Fruit fly (Drosophila melanogaster) whole organism, embryonic: ENCODE results near the gene Srg3.

ENCODE experiments used
- Atf6 ChIP-seq: fragments of 200-800 bp; sonication (Bioruptor generic); IDR thresholded peaks from 2 replicates; pipeline ENCODE4 v1.3.6; 2022; ENCODE audit warnings: missing biosample characterization, missing genetic modification characterization
- CG15479 ChIP-seq: fragments of 200-800 bp; sonication (Bioruptor generic); optimal IDR thresholded peaks from 3 replicates; lab custom pipeline; 2019; ENCODE audit warnings: missing biosample characterization, mild to moderate bottlenecking, missing genetic modification characterization, moderate library complexity
- CG16813 ChIP-seq: fragments of 200-800 bp; sonication (Bioruptor generic); IDR thresholded peaks from 3 replicates; pipeline ENCODE4 v1.3.6; 2022; ENCODE audit warnings: missing biosample characterization, missing genetic modification characterization; ENCODE audit not compliant: partially characterized antibody
- CG17359 ChIP-seq: fragments of 200-800 bp; sonication (Bioruptor generic); optimal IDR thresholded peaks from 3 replicates; lab custom pipeline; 2018; ENCODE audit warnings: missing biosample characterization, mild to moderate bottlenecking, missing genetic modification characterization, moderate library complexity
- CG1792 ChIP-seq: fragments of 200-800 bp; sonication (Bioruptor generic); optimal IDR thresholded peaks from 2 replicates; lab custom pipeline; 2016; ENCODE audit warnings: missing biosample characterization, missing genetic modification characterization
- CG18619 ChIP-seq: fragments of 200-800 bp; sonication (Bioruptor generic); optimal IDR thresholded peaks from 3 replicates; lab custom pipeline; 2017; ENCODE audit warnings: missing biosample characterization, mild to moderate bottlenecking, missing genetic modification characterization
- CG30020 ChIP-seq: fragments of 200-800 bp; optimal IDR thresholded peaks from 2 replicates; lab custom pipeline; 2019; ENCODE audit warnings: missing biosample characterization, mild to moderate bottlenecking, missing genetic modification characterization, moderate library complexity
- CG3065 ChIP-seq: fragments of 200-800 bp; sonication (Bioruptor generic); optimal IDR thresholded peaks from 2 replicates; lab custom pipeline; 2016; ENCODE audit warnings: missing biosample characterization, missing genetic modification characterization
- CG32767 ChIP-seq: fragments of 200-800 bp; sonication (Bioruptor generic); IDR thresholded peaks from 2 replicates; pipeline ENCODE4 v1.3.6; 2022; ENCODE audit warnings: missing biosample characterization, missing genetic modification characterization
- CG33557 ChIP-seq: fragments of 200-800 bp; sonication (Bioruptor generic); optimal IDR thresholded peaks from 2 replicates; lab custom pipeline; 2019; ENCODE audit warnings: missing biosample characterization, mild to moderate bottlenecking, missing genetic modification characterization, moderate library complexity
- CG3407 ChIP-seq: fragments of 200-800 bp; sonication (Bioruptor generic); optimal IDR thresholded peaks from 2 replicates; lab custom pipeline; 2018; ENCODE audit warnings: missing biosample characterization, mild to moderate bottlenecking, missing genetic modification characterization
- CG34224 ChIP-seq: fragments of 200-800 bp; sonication (Bioruptor generic); IDR thresholded peaks from 3 replicates; pipeline ENCODE4 v1.3.6; 2022; ENCODE audit warnings: missing biosample characterization, missing genetic modification characterization; ENCODE audit not compliant: partially characterized antibody
- CG3838 ChIP-seq: fragments of 200-800 bp; sonication (Bioruptor generic); optimal IDR thresholded peaks from 3 replicates; lab custom pipeline; 2016; ENCODE audit warnings: missing biosample characterization, missing genetic modification characterization
- CG4424 ChIP-seq: fragments of 200-800 bp; sonication (Bioruptor generic); optimal IDR thresholded peaks from 3 replicates; lab custom pipeline; 2016; ENCODE audit warnings: missing biosample characterization, missing genetic modification characterization
- CG4617 ChIP-seq: fragments of 200-800 bp; sonication (Bioruptor generic); optimal IDR thresholded peaks from 3 replicates; lab custom pipeline; 2016; ENCODE audit warnings: missing biosample characterization, missing genetic modification characterization, borderline replicate concordance
- CG6813 ChIP-seq: fragments of 200-800 bp; sonication (Bioruptor generic); optimal IDR thresholded peaks from 2 replicates; lab custom pipeline; 2017; ENCODE audit warnings: missing biosample characterization, missing genetic modification characterization, mild to moderate bottlenecking, moderate library complexity, missing genetic modification reagents
- CG7987 ChIP-seq: fragments of 200-800 bp; sonication (Bioruptor generic); optimal IDR thresholded peaks from 2 replicates; lab custom pipeline; 2018; ENCODE audit warnings: missing biosample characterization, mild to moderate bottlenecking, missing genetic modification characterization, moderate library complexity
- CG8765 ChIP-seq: fragments of 200-800 bp; sonication (Bioruptor generic); IDR thresholded peaks from 2 replicates; pipeline ENCODE4 v1.3.6; 2022; ENCODE audit warnings: missing biosample characterization, missing genetic modification characterization
- CG9609 ChIP-seq: fragments of 200-800 bp; sonication (Bioruptor generic); optimal IDR thresholded peaks from 3 replicates; lab custom pipeline; 2016; ENCODE audit warnings: missing biosample characterization, missing genetic modification characterization
- Dp ChIP-seq: fragments of 200-800 bp; sonication (Bioruptor generic); optimal IDR thresholded peaks from 2 replicates; lab custom pipeline; 2018; ENCODE audit warnings: missing biosample characterization, mild to moderate bottlenecking, missing genetic modification characterization, moderate library complexity
- ERR ChIP-seq: fragments of 200-800 bp; sonication (Bioruptor generic); optimal IDR thresholded peaks from 2 replicates; lab custom pipeline; 2016; ENCODE audit warnings: missing biosample characterization, missing genetic modification characterization
- Elba2 ChIP-seq: fragments of 200-800 bp; sonication (Bioruptor generic); optimal IDR thresholded peaks from 3 replicates; lab custom pipeline; 2016; ENCODE audit warnings: missing biosample characterization, missing genetic modification characterization
- HLH54F ChIP-seq: fragments of 200-800 bp; sonication (Bioruptor generic); optimal IDR thresholded peaks from 3 replicates; lab custom pipeline; 2016; ENCODE audit warnings: missing biosample characterization, missing genetic modification characterization
- HLHmδ ChIP-seq: fragments of 200-800 bp; sonication (Bioruptor generic); optimal IDR thresholded peaks from 2 replicates; lab custom pipeline; 2018; ENCODE audit warnings: missing biosample characterization, mild to moderate bottlenecking, missing genetic modification characterization, moderate library complexity
- NC2β ChIP-seq: fragments of 200-800 bp; sonication (Bioruptor generic); optimal IDR thresholded peaks from 2 replicates; lab custom pipeline; 2016; ENCODE audit warnings: missing biosample characterization, missing genetic modification characterization
- NK7.1 ChIP-seq: fragments of 200-800 bp; sonication (Bioruptor generic); optimal IDR thresholded peaks from 3 replicates; lab custom pipeline; 2016; ENCODE audit warnings: missing biosample characterization, missing genetic modification characterization
- Optix ChIP-seq: fragments of 200-800 bp; sonication (Bioruptor generic); IDR thresholded peaks from 3 replicates; pipeline ENCODE4 v1.3.6; 2022; ENCODE audit warnings: missing biosample characterization, missing genetic modification characterization
- Ptx1 ChIP-seq: fragments of 200-800 bp; sonication (Bioruptor generic); IDR thresholded peaks from 2 replicates; pipeline ENCODE4 v1.3.6; 2022; ENCODE audit warnings: missing biosample characterization, missing genetic modification characterization
- Side ChIP-seq: fragments of 200-800 bp; sonication (Bioruptor generic); optimal IDR thresholded peaks from 2 replicates; lab custom pipeline; 2016; ENCODE audit warnings: missing biosample characterization, missing genetic modification characterization
- Sox102F ChIP-seq: fragments of 200-800 bp; sonication (Bioruptor generic); optimal IDR thresholded peaks from 2 replicates; lab custom pipeline; 2018; ENCODE audit warnings: missing biosample characterization, mild to moderate bottlenecking, missing genetic modification characterization, moderate library complexity
- Taf1 ChIP-seq: fragments of 200-800 bp; sonication (Bioruptor generic); IDR thresholded peaks from 2 replicates; pipeline ENCODE4 v1.3.6; 2022; ENCODE audit warnings: missing biosample characterization, missing genetic modification characterization
- Tbp ChIP-seq: fragments of >200 bp; optimal IDR thresholded peaks from 2 replicates; lab custom pipeline; 2018; ENCODE audit warnings: missing biosample characterization, missing genetic modification characterization
- ac ChIP-seq: fragments of 200-800 bp; sonication (Bioruptor generic); optimal IDR thresholded peaks from 3 replicates; lab custom pipeline; 2017; ENCODE audit warnings: missing biosample characterization, mild to moderate bottlenecking, missing genetic modification characterization
- ase ChIP-seq: fragments of 200-800 bp; sonication (Bioruptor generic); IDR thresholded peaks from 3 replicates; pipeline ENCODE4 v1.3.6; 2022; ENCODE audit warnings: missing biosample characterization, missing genetic modification characterization
- bigmax ChIP-seq: fragments of 200-800 bp; sonication (Bioruptor generic); optimal IDR thresholded peaks from 2 replicates; lab custom pipeline; 2018; ENCODE audit warnings: missing biosample characterization, mild to moderate bottlenecking, missing genetic modification characterization
- dmrt99B ChIP-seq: fragments of 200-800 bp; sonication (Bioruptor generic); optimal IDR thresholded peaks from 2 replicates; lab custom pipeline; 2018; ENCODE audit warnings: missing biosample characterization, mild to moderate bottlenecking, missing genetic modification characterization, moderate library complexity
- ems ChIP-seq: fragments of 200-800 bp; sonication (Bioruptor generic); optimal IDR thresholded peaks from 3 replicates; lab custom pipeline; 2016; ENCODE audit warnings: missing biosample characterization, missing genetic modification characterization
- eyg ChIP-seq: fragments of 200-800 bp; sonication (Bioruptor generic); optimal IDR thresholded peaks from 3 replicates; lab custom pipeline; 2016; ENCODE audit warnings: missing biosample characterization, missing genetic modification characterization
- fd64A ChIP-seq: fragments of 200-800 bp; sonication (Bioruptor generic); optimal IDR thresholded peaks from 3 replicates; lab custom pipeline; 2018; ENCODE audit warnings: missing biosample characterization, mild to moderate bottlenecking, missing genetic modification characterization
- fru ChIP-seq: fragments of >200 bp; optimal IDR thresholded peaks from 2 replicates; lab custom pipeline; 2017
- klu ChIP-seq: fragments of 200-800 bp; sonication (Bioruptor generic); IDR thresholded peaks from 2 replicates; pipeline ENCODE4 v1.3.6; 2022; ENCODE audit warnings: missing biosample characterization, missing genetic modification characterization
- nerfin-1 ChIP-seq: fragments of 200-800 bp; sonication (Bioruptor generic); optimal IDR thresholded peaks from 3 replicates; lab custom pipeline; 2019; ENCODE audit warnings: missing biosample characterization, mild to moderate bottlenecking, missing genetic modification characterization, moderate library complexity
- nmo ChIP-seq: fragments of 200-800 bp; sonication (Bioruptor generic); optimal IDR thresholded peaks from 2 replicates; lab custom pipeline; 2018; ENCODE audit warnings: missing biosample characterization, mild to moderate bottlenecking, missing genetic modification characterization, moderate library complexity
- pfk ChIP-seq: fragments of 200-800 bp; sonication (Bioruptor generic); optimal IDR thresholded peaks from 2 replicates; lab custom pipeline; 2018; ENCODE audit warnings: missing biosample characterization, mild to moderate bottlenecking, missing genetic modification characterization, moderate library complexity
- pita ChIP-seq: fragments of 200-800 bp; sonication (Bioruptor generic); optimal IDR thresholded peaks from 2 replicates; lab custom pipeline; 2017; ENCODE audit warnings: missing biosample characterization, mild to moderate bottlenecking, missing genetic modification characterization
- slp2 ChIP-seq: fragments of 200-800 bp; sonication (Bioruptor generic); optimal IDR thresholded peaks from 2 replicates; lab custom pipeline; 2016; ENCODE audit warnings: missing biosample characterization, missing genetic modification characterization
- twi ChIP-seq: fragments of 200-800 bp; optimal IDR thresholded peaks from 2 replicates; lab custom pipeline; 2019; ENCODE audit warnings: missing biosample characterization, mild to moderate bottlenecking, missing genetic modification characterization, moderate library complexity
- unpg ChIP-seq: fragments of 200-800 bp; sonication (Bioruptor generic); optimal IDR thresholded peaks from 3 replicates; lab custom pipeline; 2018; ENCODE audit warnings: missing biosample characterization, mild to moderate bottlenecking, missing genetic modification characterization, moderate library complexity
- zf30C ChIP-seq: fragments of 200-800 bp; sonication (Bioruptor generic); optimal IDR thresholded peaks from 3 replicates; lab custom pipeline; 2018; ENCODE audit warnings: missing biosample characterization, mild to moderate bottlenecking, missing genetic modification characterization

Srg3 gene

DNA sequence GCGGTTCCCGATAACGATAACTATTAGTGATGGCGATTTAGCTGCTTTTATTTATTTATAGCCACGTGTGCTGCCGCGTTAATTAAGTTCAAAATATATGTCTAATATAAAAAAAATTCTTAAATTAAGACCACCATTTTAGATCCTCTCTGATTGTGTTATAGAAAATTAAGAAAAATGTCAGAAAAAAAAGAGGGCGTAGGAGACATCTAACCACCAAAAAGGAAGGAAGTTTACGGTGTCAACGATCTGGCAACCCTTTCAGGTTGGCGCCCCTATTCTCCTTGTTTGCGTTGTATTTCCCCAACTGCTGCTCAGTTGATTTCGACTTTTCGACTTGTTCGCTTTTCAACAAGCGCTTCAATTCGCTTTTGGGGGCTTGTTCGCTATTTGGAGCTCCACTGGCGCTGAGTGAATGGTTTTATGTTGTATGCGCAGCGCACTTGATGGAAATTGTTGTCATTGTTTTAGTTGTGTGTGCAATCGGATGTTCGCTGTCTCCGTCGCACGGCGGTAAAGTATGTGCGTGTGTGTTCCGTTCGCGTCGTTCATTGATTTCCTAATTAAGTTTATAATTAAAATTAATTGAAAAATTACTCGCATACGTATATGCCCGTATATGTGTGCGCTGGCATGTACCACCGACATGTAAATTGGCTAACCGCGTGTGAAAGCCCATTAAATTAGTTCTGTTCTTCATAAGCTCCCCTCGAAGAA is 17.9 kb downstream of the Srg3 start, which contains the start of the genes CG3434 and CG44838 (continued):
- TF ChIP-seq eyg (GFP tag; lab: Kevin White, UChicago) (no peak), ase (GFP tag; lab: Robert Waterston, UW) (peak; percentile 73), CG3407 (GFP tag; lab: Kevin White, UChicago) (peak; percentile 63), HLH54F (peak; percentile 69), nmo (GFP tag; lab: Kevin White, UChicago) (peak; percentile 87), Dp (GFP tag; lab: Kevin White, UChicago) (peak; percentile 67), CG9609 (GFP tag; lab: Kevin White, UChicago) (peak; percentile 53), pita (GFP tag; lab: Kevin White, UChicago) (no peak), CG15479 (peak; percentile 19), zf30C (GFP tag; lab: Kevin White, UChicago) (no peak), fru (lab: Kevin White, UChicago) (no peak), dmrt99B (tag; lab: Kevin White, UChicago) (peak; percentile 74), CG1792 (peak; percentile 67), Sox102F (peak; percentile 79), CG4617 (GFP tag; lab: Kevin White, UChicago) (peak; percentile 81), bigmax (peak; percentile 50), NK7.1 (GFP tag; lab: Kevin White, UChicago) (peak; percentile 51), ems (peak; percentile 77), ac (GFP tag; lab: Kevin White, UChicago) (no peak), Side (GFP tag; lab: Kevin White, UChicago) (peak; percentile 65), Taf1 (GFP tag; lab: Robert Waterston, UW) (0 out of 2 replicates have a peak, but pooled peaks have one; percentile 33), CG7987 (peak; percentile 41), nerfin-1 (tag; lab: Kevin White, UChicago) (peak; percentile 68), ERR (GFP tag; lab: Kevin White, UChicago) (no peak), pfk (no peak), twi (tag; lab: Kevin White, UChicago) (peak; percentile 61), CG4424 (GFP tag; lab: Kevin White, UChicago) (peak; percentile 84), CG8765 (GFP tag; lab: Robert Waterston, UW) (peak; percentile 64), CG17359 (peak; percentile 79), fd64A (GFP tag; lab: Kevin White, UChicago) (peak; percentile 15), HLHmδ (GFP tag; lab: Kevin White, UChicago) (no peak), klu (GFP tag; lab: Robert Waterston, UW) (peak; percentile 51; the same call in 1 of the 2 replicates), CG3065 (GFP tag; lab: Kevin White, UChicago) (peak; percentile 51), CG3838 (GFP tag; lab: Kevin White, UChicago) (peak; percentile 27), NC2β (GFP tag; lab: Kevin White, UChicago) (peak; percentile 73), slp2 (GFP tag; lab: Kevin White, UChicago) (no peak), unpg (GFP tag; lab: Kevin White, UChicago) (peak; percentile 78), CG16813 (GFP tag; lab: Robert Waterston, UW) (0 out of 3 replicates have a peak, but pooled peaks have one; percentile 27), CG33557 (GFP tag; lab: Kevin White, UChicago) (peak; percentile 82), Atf6 (GFP tag; lab: Robert Waterston, UW) (peak; percentile 63; the same call in 1 of the 2 replicates), Optix (GFP tag; lab: Robert Waterston, UW) (peak; percentile 59; the same call in 2 of the 3 replicates), CG6813 (peak; percentile 7), CG30020 (tag; lab: Kevin White, UChicago) (peak; percentile 75), Elba2 (GFP tag; lab: Kevin White, UChicago) (peak; percentile 67), Ptx1 (GFP tag; lab: Robert Waterston, UW) (peak; percentile 80), CG34224 (GFP tag; lab: Robert Waterston, UW) (0 out of 3 replicates have a peak, but pooled peaks have one; percentile 34), Tbp (GFP tag; lab: Kevin White, UChicago) (no peak), CG18619 (GFP tag; lab: Kevin White, UChicago) (peak; percentile 76), CG32767 (GFP tag; lab: Robert Waterston, UW) (no peak; the same call in 1 of the 2 replicates)
